Fruit fly (Drosophila melanogaster): ENCODE results near the gene CG16756.

DNA sequence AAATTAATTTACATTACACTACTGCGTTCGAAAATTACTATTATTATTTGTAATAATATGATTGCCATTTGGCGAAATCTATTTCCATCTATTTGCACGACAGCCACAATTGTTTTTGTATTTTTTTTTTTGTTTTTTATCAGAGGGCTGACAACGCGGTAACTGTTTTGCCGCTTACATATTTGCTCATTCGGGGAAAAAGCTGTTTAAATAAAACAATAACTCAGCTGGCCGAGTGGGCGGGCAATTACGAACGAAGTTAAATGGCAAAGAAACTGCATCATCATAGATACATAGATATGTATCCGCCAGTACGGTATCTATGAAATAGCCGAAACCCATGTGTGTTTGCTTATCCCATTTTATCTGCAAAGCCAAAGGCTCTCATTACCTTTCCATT is 18.4 kb upstream of the CG16756 start:
- TF ChIP-seq CG9948 (tag; optimal IDR thresholded peaks at IDR 0.05) = no peak
- TF ChIP-seq D1 (tag; optimal IDR thresholded peaks at IDR 0.05) = no peak
- no peak for TF ChIP-seq Pif1B (GFP tag; optimal IDR thresholded peaks at IDR 0.05)
